Worm (Caenorhabditis elegans): Measurements from ENCODE around the gene nhr-285.
"Not testable (repeated sequence)": the region's sequence is repeated elsewhere in the genome, so short reads cannot be mapped to it uniquely, and the experiment has no call there.

nhr-285 gene

ce11 chrV:15793270-15793669 is 14.2 kb upstream of the nhr-285 start, which contains the start of gene T26E4.7:
Gene T26E4.7 (plus strand): TSS chrV:15793570.
- no peak for TF ChIP-seq unc-62 (GFP tag; optimal IDR thresholded peaks at IDR 0.05)

DNA sequence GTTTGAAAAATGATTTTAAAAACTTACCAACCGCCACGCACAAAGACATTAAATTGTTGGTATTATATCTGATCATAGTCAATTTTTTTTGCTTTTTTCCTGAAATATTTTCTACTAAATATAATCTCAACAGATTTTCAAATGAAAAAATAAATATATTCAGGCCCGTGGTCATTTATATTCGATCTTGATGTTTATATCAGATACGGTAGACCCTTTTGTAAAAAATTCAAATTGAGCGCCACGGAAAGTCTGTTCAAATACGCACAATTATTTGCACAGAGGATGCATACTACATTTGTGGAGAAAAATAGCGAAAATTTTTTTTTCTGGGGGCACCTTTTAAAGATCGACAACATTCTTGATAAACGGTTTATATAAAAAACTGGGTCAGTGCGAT is 13.4 kb upstream of the nhr-285 start, which contains the start of gene T26E4.4:
Gene T26E4.4, minus strand, starts transcription at position 101 of the 400 bp plus-strand sequence.
- TF ChIP-seq unc-62 (GFP tag; optimal IDR thresholded peaks at IDR 0.05): no peak

- TF ChIP-seq unc-62 (GFP tag; optimal IDR thresholded peaks at IDR 0.05): no peak
Observed at ce11 chrV:15782494-15782893, 3.5 kb upstream of the nhr-285 start, which contains the start of gene T26E4.3. Gene T26E4.3 (plus strand): TSS chrV:15782794.

- TF ChIP-seq unc-62 (GFP tag; optimal IDR thresholded peaks at IDR 0.05): no peak
Observed at ce11 chrV:15781086-15781485, 2.1 kb upstream of the nhr-285 start, which contains the start of gene T26E4.2. Gene T26E4.2 (plus strand): TSS chrV:15781386.

- TF ChIP-seq unc-62 (GFP tag; optimal IDR thresholded peaks at IDR 0.05): no peak
Observed at ce11 chrV:15776651-15777050, 2.4 kb downstream of the nhr-285 start, which contains the start of gene nhr-283. Gene nhr-283 (minus strand): TSS chrV:15776751.

- no peak for TF ChIP-seq unc-62 (GFP tag; optimal IDR thresholded peaks at IDR 0.05)
Observed at ce11 chrV:15773941-15774340, 5.1 kb downstream of the nhr-285 start.

- TF ChIP-seq unc-62 (GFP tag; optimal IDR thresholded peaks at IDR 0.05): no peak
Observed at ce11 chrV:15773141-15773540, 5.9 kb downstream of the nhr-285 start, which contains the start of gene nhr-60. Gene nhr-60 (minus strand): TSS chrV:15773241.

- no peak for TF ChIP-seq unc-62 (GFP tag; optimal IDR thresholded peaks at IDR 0.05)
Observed at ce11 chrV:15769072-15769471, 10.0 kb downstream of the nhr-285 start, which contains the start of gene F57A10.4. Gene F57A10.4 (plus strand): TSS chrV:15769438.

DNA sequence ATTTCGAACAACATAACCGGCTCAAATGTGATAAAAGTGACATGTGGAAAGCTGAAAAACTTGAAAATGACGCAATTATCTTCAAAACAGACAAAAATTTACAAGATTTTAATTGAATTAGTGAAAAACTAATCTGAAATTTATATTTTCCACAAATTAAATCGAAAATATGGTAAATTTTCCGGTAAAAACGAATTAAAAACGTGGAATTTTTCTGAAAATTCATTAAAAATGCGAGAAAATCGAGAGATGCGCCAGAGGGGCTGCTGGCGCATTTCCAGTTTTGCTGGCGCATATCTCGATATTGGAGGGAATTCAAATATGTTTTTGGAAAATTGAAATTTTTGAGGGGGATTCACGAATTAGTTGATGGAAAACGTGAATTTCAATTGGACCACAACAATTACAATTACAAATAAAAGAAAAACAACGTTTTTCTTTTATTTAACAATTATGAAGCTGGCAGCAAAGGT is 12.9 kb downstream of the nhr-285 start, which contains the start of the genes haf-3 and F57A10.2:
Gene haf-3, minus strand, starts transcription at position 51 of the 473 bp plus-strand sequence.
Gene F57A10.2, plus strand, starts transcription at position 454 of the 473 bp plus-strand sequence.
- TF ChIP-seq unc-62 (GFP tag; optimal IDR thresholded peaks at IDR 0.05): no peak

- no peak for TF ChIP-seq unc-62 (GFP tag; optimal IDR thresholded peaks at IDR 0.05)
Observed at ce11 chrV:15758449-15758848, 20.6 kb downstream of the nhr-285 start, which contains the start of gene str-9. Gene str-9 (plus strand): TSS chrV:15758749.

ce11 chrV:15757645-15758044 is 21.4 kb downstream of the nhr-285 start:
- no peak for TF ChIP-seq unc-62 (GFP tag; optimal IDR thresholded peaks at IDR 0.05)

DNA sequence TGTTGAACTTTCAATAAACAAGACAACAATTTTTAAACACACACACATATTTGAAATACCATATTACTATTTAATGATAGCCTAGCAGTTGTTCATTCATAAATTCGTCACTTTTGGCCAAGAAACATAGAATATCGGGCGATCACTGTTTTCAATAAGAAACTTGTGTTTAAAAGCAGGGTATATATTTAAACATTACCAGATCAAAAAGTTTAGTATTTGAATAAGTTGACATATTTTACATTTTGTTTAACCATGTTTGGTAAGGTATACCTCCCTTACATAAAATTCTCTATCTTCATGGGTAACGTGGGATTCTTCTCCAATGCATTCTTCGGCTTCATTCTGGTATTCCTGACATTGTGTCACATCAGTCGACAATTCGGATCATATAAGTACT is 24.3 kb downstream of the nhr-285 start, which contains the start of gene str-8:
Gene str-8, plus strand, starts transcription at position 301 of the 400 bp plus-strand sequence.
- not testable (repeated sequence) for TF ChIP-seq unc-62 (GFP tag; optimal IDR thresholded peaks at IDR 0.05)

DNA sequence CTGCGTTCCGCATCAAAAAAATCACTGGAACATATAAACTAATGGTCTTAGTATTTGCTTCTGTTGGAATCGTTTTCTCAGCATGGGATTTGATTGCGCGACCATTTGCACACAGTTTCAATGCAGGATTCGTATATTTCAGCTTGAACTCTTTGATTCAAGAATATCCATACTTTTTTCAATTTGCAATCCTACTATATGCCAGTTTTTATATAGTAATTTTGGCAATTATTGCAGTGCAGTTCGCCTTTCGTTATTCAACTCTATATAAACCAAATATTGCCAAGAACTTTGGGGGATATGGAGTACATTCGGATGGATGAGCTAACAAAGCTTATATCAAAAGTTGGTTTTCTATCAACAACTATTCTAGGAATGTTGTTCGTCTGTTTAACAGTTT is 26.1 kb downstream of the nhr-285 start, which contains the start of gene str-5:
Gene str-5, plus strand, starts transcription at position 301 of the 400 bp plus-strand sequence.
- TF ChIP-seq unc-62 (GFP tag; optimal IDR thresholded peaks at IDR 0.05): not testable (repeated sequence)

DNA sequence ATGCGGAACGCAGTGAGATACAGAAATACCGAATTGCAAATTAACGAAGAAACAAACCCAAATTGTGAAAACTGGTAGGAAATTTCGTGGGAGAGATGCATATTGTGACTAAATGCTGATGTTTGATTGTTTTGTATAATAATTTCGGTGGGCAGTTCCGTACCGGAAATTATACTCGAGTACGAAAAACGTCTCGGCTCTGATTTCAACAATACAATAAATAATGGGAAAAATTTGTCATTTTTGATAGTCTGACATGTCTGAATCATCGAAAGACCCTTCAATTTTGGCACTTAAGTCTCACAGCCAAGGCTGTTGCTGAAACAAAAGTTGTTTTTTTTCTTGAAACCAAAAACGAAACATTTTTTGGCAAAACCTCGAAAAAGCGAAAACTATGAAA is 27.0 kb downstream of the nhr-285 start, which contains the start of gene str-43:
Gene str-43, minus strand, starts transcription at position 101 of the 400 bp plus-strand sequence.
- no peak for TF ChIP-seq unc-62 (GFP tag; optimal IDR thresholded peaks at IDR 0.05)

- no peak for TF ChIP-seq unc-62 (GFP tag; optimal IDR thresholded peaks at IDR 0.05)
Observed at ce11 chrV:15750130-15750529, 28.9 kb downstream of the nhr-285 start, which contains the start of gene str-6. Gene str-6 (minus strand): TSS chrV:15750230.

ce11 chrV:15748343-15748742 is 30.7 kb downstream of the nhr-285 start, which contains the start of gene T23D5.8:
Gene T23D5.8 (minus strand): TSS chrV:15748443.
- not testable (repeated sequence) for TF ChIP-seq unc-62 (GFP tag; optimal IDR thresholded peaks at IDR 0.05)

- not testable (repeated sequence) for TF ChIP-seq unc-62 (GFP tag; optimal IDR thresholded peaks at IDR 0.05)
Observed at ce11 chrV:15744366-15744765, 34.7 kb downstream of the nhr-285 start, which contains the start of gene str-19. Gene str-19 (minus strand): TSS chrV:15744466.

Measured in whole organism, dauer.